Fruit fly (Drosophila melanogaster) whole organism, wandering third instar larva: ENCODE data around the gene D12.
A peak's percentile ranks its signal among the peaks of the same experiment; 100 is the strongest.

Source experiments
- Abd-B ChIP-seq: fragments of >200 bp; optimal IDR thresholded peaks from 2 replicates; lab custom pipeline; 2017; ENCODE audit warnings: missing biosample characterization, missing genetic modification characterization
- CG32264 ChIP-seq: fragments of 200-800 bp; sonication (Bioruptor generic); optimal IDR thresholded peaks from 2 replicates; lab custom pipeline; 2016; ENCODE audit warnings: missing biosample characterization, missing genetic modification characterization
- CG9705 ChIP-seq: fragments of 200-800 bp; sonication (Bioruptor generic); optimal IDR thresholded peaks from 2 replicates; lab custom pipeline; 2018; ENCODE audit warnings: missing biosample characterization, mild to moderate bottlenecking, missing genetic modification characterization
- CrebA ChIP-seq: fragments of 200-800 bp; sonication (Bioruptor generic); optimal IDR thresholded peaks from 2 replicates; lab custom pipeline; 2016; ENCODE audit warnings: missing biosample characterization, mild to moderate bottlenecking, missing genetic modification characterization, borderline replicate concordance
- Dif ChIP-seq: fragments of 200-275, 200-300 bp; sonication (Bioruptor generic); optimal IDR thresholded peaks from 2 replicates; lab custom pipeline; 2018; ENCODE audit warnings: missing biosample characterization, missing genetic modification characterization; ENCODE audit not compliant: partially characterized antibody
- GATAd ChIP-seq: sonication (Bioruptor generic); optimal IDR thresholded peaks from 2 replicates; lab custom pipeline; 2016; ENCODE audit warnings: missing biosample characterization, missing genetic modification characterization
- HLH106 ChIP-seq: fragments of 200-800 bp; optimal IDR thresholded peaks from 3 replicates; lab custom pipeline; 2019; ENCODE audit warnings: missing biosample characterization, mild to moderate bottlenecking, missing genetic modification characterization, moderate library complexity
- Hnf4 ChIP-seq: fragments of 200-800 bp; sonication (Bioruptor generic); optimal IDR thresholded peaks from 2 replicates; lab custom pipeline; 2016; ENCODE audit warnings: missing biosample characterization, mild to moderate bottlenecking, missing genetic modification characterization
- Hr78 ChIP-seq: fragments of >200 bp; optimal IDR thresholded peaks from 2 replicates; lab custom pipeline; 2017; ENCODE audit warnings: missing biosample characterization, missing genetic modification characterization
- Hr83 ChIP-seq: fragments of 200-300 bp; sonication (Bioruptor generic); optimal IDR thresholded peaks from 2 replicates; lab custom pipeline; 2016; ENCODE audit warnings: missing biosample characterization, mild to moderate bottlenecking, missing genetic modification characterization, moderate library complexity; ENCODE audit not compliant: poor library complexity, severe bottlenecking
- Jra ChIP-seq: sonication (Bioruptor generic); optimal IDR thresholded peaks from 2 replicates; lab custom pipeline; 2016; ENCODE audit warnings: missing biosample characterization, missing genetic modification characterization
- Mio ChIP-seq: sonication (Bioruptor generic); optimal IDR thresholded peaks from 2 replicates; lab custom pipeline; 2016; ENCODE audit warnings: missing biosample characterization, missing genetic modification characterization
- Myc ChIP-seq: fragments of >200 bp; optimal IDR thresholded peaks from 2 replicates; lab custom pipeline; 2017
- N ChIP-seq: fragments of >200 bp; optimal IDR thresholded peaks from 2 replicates; lab custom pipeline; 2018; ENCODE audit warnings: missing biosample characterization, missing external identifiers, missing genetic modification characterization
- OdsH ChIP-seq: fragments of 200-800 bp; sonication (Bioruptor generic); optimal IDR thresholded peaks from 2 replicates; lab custom pipeline; 2016; ENCODE audit warnings: missing biosample characterization, mild to moderate bottlenecking, missing genetic modification characterization
- Rel ChIP-seq, 2 experiments: fragments of 200-800 bp; sonication (Bioruptor generic) in 1 of 2; optimal IDR thresholded peaks; 2 replicates in 1 of 2; 3 replicates in 1 of 2; lab custom pipeline; 2016 to 2019; ENCODE audit warnings: mild to moderate bottlenecking in 2 of 2, missing biosample characterization in 2 of 2, missing genetic modification characterization in 2 of 2, moderate library complexity in 1 of 2
- Sp1 ChIP-seq: fragments of 200-800 bp; sonication (Bioruptor generic); optimal IDR thresholded peaks from 3 replicates; lab custom pipeline; 2019; ENCODE audit warnings: missing biosample characterization, mild to moderate bottlenecking, missing genetic modification characterization, moderate library complexity
- Vsx2 ChIP-seq: fragments of 200-300, 225-300 bp; sonication (Bioruptor generic); optimal IDR thresholded peaks from 2 replicates; lab custom pipeline; 2018; ENCODE audit warnings: missing biosample characterization, missing genetic modification characterization; ENCODE audit not compliant: partially characterized antibody
- br ChIP-seq: fragments of 200-800 bp; sonication (Bioruptor generic); optimal IDR thresholded peaks from 2 replicates; lab custom pipeline; 2016; ENCODE audit warnings: missing biosample characterization, missing genetic modification characterization
- brk ChIP-seq: fragments of 200-800 bp; sonication (Bioruptor generic); optimal IDR thresholded peaks from 2 replicates; lab custom pipeline; 2016; ENCODE audit warnings: missing biosample characterization, mild to moderate bottlenecking, missing genetic modification characterization
- dl ChIP-seq, 2 experiments: fragments of 175-275, 200-275 bp in 1 of 2; fragments of 200-275 bp in 1 of 2; sonication (Bioruptor generic); optimal IDR thresholded peaks; lab custom pipeline; 2018; ENCODE audit warnings: mild to moderate bottlenecking in 2 of 2, missing biosample characterization in 2 of 2, missing genetic modification characterization in 2 of 2, moderate library complexity in 2 of 2; ENCODE audit not compliant: partially characterized antibody in 2 of 2, insufficient read depth in 1 of 2
- dmrt93B ChIP-seq: fragments of 200-800 bp; sonication (Bioruptor generic); optimal IDR thresholded peaks from 2 replicates; lab custom pipeline; 2018; ENCODE audit warnings: missing biosample characterization, mild to moderate bottlenecking, missing genetic modification characterization
- dsf ChIP-seq: sonication (Bioruptor generic); optimal IDR thresholded peaks from 2 replicates; lab custom pipeline; 2016; ENCODE audit warnings: missing biosample characterization, missing genetic modification characterization, borderline replicate concordance
- ey ChIP-seq: fragments of 200-800 bp; sonication (Bioruptor generic); optimal IDR thresholded peaks from 2 replicates; lab custom pipeline; 2016; ENCODE audit warnings: missing biosample characterization, missing genetic modification characterization
- foxo ChIP-seq, 2 experiments: fragments of 200-800 bp; sonication (Bioruptor generic); optimal IDR thresholded peaks; 2 replicates in 1 of 2; 3 replicates in 1 of 2; lab custom pipeline; 2016 to 2017; ENCODE audit warnings: missing biosample characterization in 2 of 2, missing genetic modification characterization in 2 of 2
- fru ChIP-seq: fragments of 200-800 bp; sonication (Bioruptor generic); optimal IDR thresholded peaks from 3 replicates; lab custom pipeline; 2016; ENCODE audit warnings: missing biosample characterization, mild to moderate bottlenecking, missing genetic modification characterization
- h ChIP-seq: fragments of 200-800 bp; sonication (Bioruptor generic); optimal IDR thresholded peaks from 3 replicates; lab custom pipeline; 2016; ENCODE audit warnings: missing biosample characterization, mild to moderate bottlenecking, missing genetic modification characterization
- jim ChIP-seq: fragments of 175-275, 200-325 bp; sonication (Bioruptor generic); optimal IDR thresholded peaks from 2 replicates; lab custom pipeline; 2016; ENCODE audit warnings: missing biosample characterization, mild to moderate bottlenecking, missing genetic modification characterization
- lola ChIP-seq: fragments of >200 bp; optimal IDR thresholded peaks from 2 replicates; lab custom pipeline; 2017; ENCODE audit warnings: missing biosample characterization, missing genetic modification characterization
- pan ChIP-seq: fragments of >200 bp; optimal IDR thresholded peaks from 2 replicates; lab custom pipeline; 2017
- psq ChIP-seq: fragments of 200-800 bp; sonication (Bioruptor generic); optimal IDR thresholded peaks from 3 replicates; lab custom pipeline; 2017; ENCODE audit warnings: missing biosample characterization, mild to moderate bottlenecking, missing genetic modification characterization, moderate library complexity
- rgr ChIP-seq: fragments of 200-800 bp; sonication (Bioruptor generic); optimal IDR thresholded peaks from 3 replicates; lab custom pipeline; 2016; ENCODE audit warnings: missing biosample characterization, mild to moderate bottlenecking, missing genetic modification characterization
- sage ChIP-seq: fragments of 200-800 bp; sonication (Bioruptor generic); optimal IDR thresholded peaks from 2 replicates; lab custom pipeline; 2016; ENCODE audit warnings: missing biosample characterization, mild to moderate bottlenecking, missing genetic modification characterization
- sv ChIP-seq: fragments of 200-800 bp; sonication (Bioruptor generic); optimal IDR thresholded peaks from 3 replicates; lab custom pipeline; 2016; ENCODE audit warnings: missing biosample characterization, missing genetic modification characterization
- tai ChIP-seq: sonication (Bioruptor generic); optimal IDR thresholded peaks from 2 replicates; lab custom pipeline; 2016; ENCODE audit warnings: missing biosample characterization, missing genetic modification characterization
- usp ChIP-seq: fragments of >200 bp; optimal IDR thresholded peaks from 2 replicates; lab custom pipeline; 2017; ENCODE audit warnings: missing biosample characterization, missing genetic modification characterization
- woc ChIP-seq: sonication (Bioruptor generic); optimal IDR thresholded peaks from 2 replicates; lab custom pipeline; 2016; ENCODE audit warnings: missing biosample characterization, mild to moderate bottlenecking, missing genetic modification characterization

Gene D12

DNA sequence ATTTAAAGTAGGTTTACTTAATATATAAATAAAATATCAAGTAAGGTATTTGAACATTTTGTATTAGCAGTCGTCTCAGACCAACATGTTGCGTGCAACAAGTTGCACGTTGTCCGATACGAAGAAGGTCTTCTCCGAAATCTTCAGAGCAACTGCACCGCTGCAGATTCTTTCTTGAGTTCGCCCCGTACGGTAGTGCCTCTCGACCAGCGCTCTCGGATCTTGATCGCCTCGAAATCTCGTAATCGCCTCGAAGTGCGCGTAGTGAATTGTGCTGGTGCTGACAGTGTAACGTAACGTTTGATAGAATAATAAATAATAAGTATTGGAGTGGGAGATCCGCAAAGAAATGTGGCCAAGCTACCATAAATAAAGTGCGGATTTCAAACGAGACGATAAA lies 29.5 kb upstream of the D12 start, which contains the start of gene dachs:
Gene dachs, plus strand, starts transcription at position 175 of the 400 bp plus-strand sequence.
- no peak for TF ChIP-seq CrebA (GFP tag; lab: Kevin White, UChicago)
- TF ChIP-seq HLH106: no peak
- TF ChIP-seq GATAd (GFP tag; lab: Kevin White, UChicago): no peak
- TF ChIP-seq sage (GFP tag; lab: Kevin White, UChicago): no peak
- TF ChIP-seq Dif (GFP tag; lab: Kevin White, UChicago): no peak
- no peak for TF ChIP-seq CG9705
- no peak for TF ChIP-seq usp (GFP tag; lab: Kevin White, UChicago)
- no peak for TF ChIP-seq jim (GFP tag; lab: Kevin White, UChicago)
- TF ChIP-seq lola (GFP tag; lab: Kevin White, UChicago): no peak
- no peak for TF ChIP-seq woc (GFP tag; lab: Kevin White, UChicago)
- no peak for TF ChIP-seq brk (GFP tag; lab: Kevin White, UChicago)
- TF ChIP-seq ey: no peak
- TF ChIP-seq, all 38 proteins: peak for 0

DNA sequence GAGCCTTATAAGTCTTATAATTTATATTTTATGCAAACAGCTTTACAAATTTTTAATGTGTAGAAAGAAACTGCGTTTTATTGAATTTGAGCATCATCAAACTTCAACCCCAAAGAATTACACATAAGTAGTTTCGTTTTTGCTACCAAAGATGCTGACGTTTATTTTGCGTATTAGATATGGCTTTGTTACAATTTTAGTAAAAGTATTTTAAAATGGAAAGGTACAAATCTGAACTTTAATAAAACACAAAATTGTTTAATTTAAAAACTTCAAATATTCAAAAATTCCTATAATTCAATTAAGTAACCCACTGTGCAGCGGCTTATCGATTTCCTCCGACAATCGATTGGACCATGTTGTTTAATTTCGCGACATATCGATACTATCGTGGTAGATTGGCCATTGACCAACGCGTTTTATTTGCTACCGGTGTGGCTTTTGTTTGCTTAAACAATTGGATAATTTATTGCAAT lies 27.0 kb upstream of the D12 start, which contains the start of gene prg:
Gene prg, plus strand, starts transcription at position 382 of the 476 bp plus-strand sequence.
- TF ChIP-seq dsf (GFP tag; lab: Kevin White, UChicago): peak; percentile 15
- TF ChIP-seq Mio: no peak
- TF ChIP-seq woc (GFP tag; lab: Kevin White, UChicago): peak; percentile 84
- TF ChIP-seq psq (GFP tag; lab: Kevin White, UChicago): peak; percentile 33
- TF ChIP-seq fru (GFP tag; lab: Kevin White, UChicago): peak; percentile 74
- no peak for TF ChIP-seq Vsx2 (GFP tag; lab: Kevin White, UChicago)
- no peak for TF ChIP-seq CrebA (GFP tag; lab: Kevin White, UChicago)
- TF ChIP-seq CG9705: peak; percentile 44
- peak; percentile 40 for TF ChIP-seq Hr83 (GFP tag; lab: Kevin White, UChicago)
- TF ChIP-seq HLH106: peak; percentile 64
- peak; percentile 78 for TF ChIP-seq h (GFP tag; lab: Kevin White, UChicago)
- TF ChIP-seq Myc (lab: Kevin White, UChicago): peak; percentile 55
- TF ChIP-seq Abd-B: no peak
- no peak for TF ChIP-seq pan (lab: Kevin White, UChicago)
- TF ChIP-seq brk (GFP tag; lab: Kevin White, UChicago): peak; percentile 51
- TF ChIP-seq Hnf4 (GFP tag; lab: Kevin White, UChicago): peak; percentile 66
- no peak for TF ChIP-seq Rel (GFP tag; optimal IDR thresholded peaks at IDR 0.05; lab: Kevin White, UChicago)
- no peak for TF ChIP-seq Rel (tag; optimal IDR thresholded peaks at IDR 0.05; lab: Kevin White, UChicago)
- no peak for TF ChIP-seq dl (GFP tag; optimal IDR thresholded peaks at IDR 0.05; lab: Kevin White, UChicago; ENCODE audit: insufficient read depth in 1 of 2, partially characterized antibody in 2 of 2)
- TF ChIP-seq Hr78 (GFP tag; lab: Kevin White, UChicago): no peak
- TF ChIP-seq OdsH (GFP tag; lab: Kevin White, UChicago): peak; percentile 28
- TF ChIP-seq ey: peak; percentile 45
- no peak for TF ChIP-seq jim (GFP tag; lab: Kevin White, UChicago)
- no peak for TF ChIP-seq dmrt93B (GFP tag; lab: Kevin White, UChicago)
- peak; percentile 64 for TF ChIP-seq sv (GFP tag; lab: Kevin White, UChicago)
- peak; percentile 62 for TF ChIP-seq rgr
- peak; percentile 63 for TF ChIP-seq Jra
- TF ChIP-seq br (GFP tag; lab: Kevin White, UChicago): peak; percentile 28
- peak; percentile 32 for TF ChIP-seq sage (GFP tag; lab: Kevin White, UChicago)
- TF ChIP-seq Sp1 (GFP tag; lab: Kevin White, UChicago): peak; percentile 66
- peak; percentile 8 for TF ChIP-seq CG32264
- no peak for TF ChIP-seq usp (GFP tag; lab: Kevin White, UChicago)
- TF ChIP-seq tai (GFP tag; lab: Kevin White, UChicago): peak; percentile 82
- no peak for TF ChIP-seq N
- TF ChIP-seq foxo (GFP tag; optimal IDR thresholded peaks at IDR 0.05; lab: Kevin White, UChicago): peak; percentile 40 to 76
